Worm (Caenorhabditis elegans) whole organism, L2 larva: ENCODE measurements around the gene F48E8.4.

ENCODE experiments used
- C34F6.9 ChIP-seq: fragments of 150-350 bp; optimal IDR thresholded peaks from 2 replicates; lab custom pipeline; 2014; ENCODE audit warnings: missing biosample characterization, missing genetic modification characterization
- F13H6.1 ChIP-seq: sonication (generic microtip); optimal IDR thresholded peaks from 2 replicates; lab custom pipeline; 2016; ENCODE audit warnings: missing genetic modification characterization, missing compliant biosample characterization
- R02D3.7 ChIP-seq: fragments of 150-350 bp; optimal IDR thresholded peaks from 2 replicates; lab custom pipeline; 2014; ENCODE audit warnings: missing biosample characterization, missing genetic modification characterization
- Y55F3AM.14 ChIP-seq: fragments of 200-800 bp; sonication (Bioruptor generic); optimal IDR thresholded peaks from 2 replicates; lab custom pipeline; 2018; ENCODE audit warnings: mild to moderate bottlenecking, missing genetic modification characterization, missing compliant biosample characterization
- ZK546.5 ChIP-seq: sonication (generic microtip); optimal IDR thresholded peaks from 2 replicates; lab custom pipeline; 2017; ENCODE audit warnings: missing biosample characterization, missing genetic modification characterization
- aly-2 ChIP-seq: fragments of 150-350 bp; optimal IDR thresholded peaks from 2 replicates; lab custom pipeline; 2014; ENCODE audit warnings: missing biosample characterization, missing genetic modification characterization
- blmp-1 ChIP-seq: sonication (generic microtip); optimal IDR thresholded peaks from 2 replicates; lab custom pipeline; 2017; ENCODE audit warnings: missing genetic modification characterization, mild to moderate bottlenecking, missing compliant biosample characterization, antibody characterized with exemption, moderate library complexity; ENCODE audit not compliant: insufficient read depth
- ceh-82 ChIP-seq: fragments of 150-350 bp; optimal IDR thresholded peaks from 2 replicates; lab custom pipeline; 2014; ENCODE audit warnings: missing biosample characterization, missing genetic modification characterization
- crh-2 ChIP-seq: sonication (generic microtip); optimal IDR thresholded peaks from 2 replicates; lab custom pipeline; 2017; ENCODE audit warnings: missing biosample characterization, missing genetic modification characterization
- dmd-4 ChIP-seq: sonication (generic microtip); optimal IDR thresholded peaks from 2 replicates; lab custom pipeline; 2017; ENCODE audit warnings: missing biosample characterization, missing genetic modification characterization
- egl-27 ChIP-seq: sonication (generic microtip); optimal IDR thresholded peaks from 3 replicates; lab custom pipeline; 2017; ENCODE audit warnings: missing biosample characterization, missing genetic modification reagents, missing genetic modification characterization
- elt-3 ChIP-seq: sonication (generic microtip); optimal IDR thresholded peaks from 2 replicates; lab custom pipeline; 2017; ENCODE audit warnings: missing biosample characterization, missing genetic modification characterization
- gmeb-1 ChIP-seq: fragments of 150-350 bp; optimal IDR thresholded peaks from 2 replicates; lab custom pipeline; 2014; ENCODE audit warnings: missing biosample characterization, missing genetic modification characterization
- lin-13 ChIP-seq: fragments of 150-350 bp; optimal IDR thresholded peaks from 2 replicates; lab custom pipeline; 2014; ENCODE audit warnings: missing biosample characterization, missing genetic modification reagents, missing genetic modification characterization
- lsy-2 ChIP-seq, 2 experiments: fragments of 150-350 bp in 1 of 2; sonication (generic microtip) in 1 of 2; optimal IDR thresholded peaks; 2 replicates each; lab custom pipeline; 2014 to 2017; ENCODE audit warnings: missing biosample characterization in 2 of 2, missing genetic modification characterization in 2 of 2
- mab-5 ChIP-seq: fragments of 150-350 bp; optimal IDR thresholded peaks from 2 replicates; lab custom pipeline; 2014; ENCODE audit warnings: missing biosample characterization, missing genetic modification characterization
- mbf-1 ChIP-seq: sonication (generic microtip); optimal IDR thresholded peaks from 2 replicates; lab custom pipeline; 2017; ENCODE audit warnings: missing biosample characterization, missing genetic modification characterization
- mdl-1 ChIP-seq, 2 experiments: fragments of 150-350 bp in 1 of 2; sonication (generic microtip) in 1 of 2; optimal IDR thresholded peaks; 2 replicates each; lab custom pipeline; 2017; ENCODE audit warnings: missing biosample characterization in 2 of 2, missing genetic modification characterization in 2 of 2
- nhr-11 ChIP-seq: fragments of 150-350 bp; optimal IDR thresholded peaks from 2 replicates; lab custom pipeline; 2014; ENCODE audit warnings: missing biosample characterization, missing genetic modification characterization
- nhr-12 ChIP-seq: fragments of 150-350 bp; optimal IDR thresholded peaks from 2 replicates; lab custom pipeline; 2014; ENCODE audit warnings: missing biosample characterization, missing genetic modification characterization
- nhr-129 ChIP-seq: fragments of 150-350 bp; optimal IDR thresholded peaks from 2 replicates; lab custom pipeline; 2014; ENCODE audit warnings: missing biosample characterization, missing genetic modification characterization
- nhr-23 ChIP-seq: fragments of 150-350 bp; optimal IDR thresholded peaks from 2 replicates; lab custom pipeline; 2014; ENCODE audit warnings: missing biosample characterization, missing genetic modification reagents, missing genetic modification characterization
- nhr-237 ChIP-seq: fragments of 150-350 bp; optimal IDR thresholded peaks from 2 replicates; lab custom pipeline; 2014; ENCODE audit warnings: missing biosample characterization, missing genetic modification characterization
- nhr-77 ChIP-seq: fragments of 150-350 bp; optimal IDR thresholded peaks from 2 replicates; lab custom pipeline; 2014; ENCODE audit warnings: missing biosample characterization, missing genetic modification characterization
- peb-1 ChIP-seq: fragments of 150-350 bp; optimal IDR thresholded peaks from 2 replicates; lab custom pipeline; 2014; ENCODE audit warnings: missing biosample characterization, missing genetic modification characterization
- sem-4 ChIP-seq: fragments of 150-350 bp; optimal IDR thresholded peaks from 2 replicates; lab custom pipeline; 2014; ENCODE audit warnings: missing biosample characterization, missing genetic modification reagents, missing genetic modification characterization
- sma-3 ChIP-seq: sonication (generic microtip); optimal IDR thresholded peaks from 2 replicates; lab custom pipeline; 2016; ENCODE audit warnings: missing genetic modification reagents, missing genetic modification characterization, missing compliant biosample characterization
- sma-9 ChIP-seq, 2 experiments: fragments of 150-350 bp in 1 of 2; sonication (generic microtip) in 1 of 2; optimal IDR thresholded peaks; 2 replicates each; lab custom pipeline; 2014 to 2016; ENCODE audit warnings: missing genetic modification characterization in 2 of 2, mild to moderate bottlenecking in 1 of 2, missing biosample characterization in 1 of 2, missing compliant biosample characterization in 1 of 2, missing genetic modification reagents in 1 of 2, moderate library complexity in 1 of 2
- snpc-4 ChIP-seq: fragments of 150-350 bp; optimal IDR thresholded peaks from 2 replicates; lab custom pipeline; 2014; ENCODE audit warnings: missing biosample characterization, missing genetic modification characterization
- unc-39 ChIP-seq: fragments of 150-350 bp; optimal IDR thresholded peaks from 2 replicates; lab custom pipeline; 2014; ENCODE audit warnings: missing biosample characterization, missing genetic modification characterization
- unc-55 ChIP-seq: fragments of 150-350 bp; sonication (generic microtip); optimal IDR thresholded peaks from 3 replicates; lab custom pipeline; 2014; ENCODE audit warnings: missing biosample characterization, missing genetic modification reagents, missing genetic modification characterization
- unc-62 ChIP-seq: fragments of 150-350 bp; optimal IDR thresholded peaks from 2 replicates; lab custom pipeline; 2014; ENCODE audit warnings: missing biosample characterization, missing genetic modification reagents, missing genetic modification characterization
- zag-1 ChIP-seq: fragments of 150-350 bp; optimal IDR thresholded peaks from 2 replicates; lab custom pipeline; 2014; ENCODE audit warnings: missing biosample characterization, missing genetic modification characterization
- ztf-1 ChIP-seq: fragments of 200-800 bp; sonication (Bioruptor generic); conservative IDR thresholded peaks from 2 replicates; pipeline ENCODE4 v1.3.6; 2022; ENCODE audit warnings: missing genetic modification characterization, missing compliant biosample characterization
- ztf-11 ChIP-seq: sonication (generic microtip); optimal IDR thresholded peaks from 2 replicates; lab custom pipeline; 2017; ENCODE audit warnings: missing biosample characterization, missing genetic modification characterization
- ztf-4 ChIP-seq: fragments of 150-350 bp; optimal IDR thresholded peaks from 2 replicates; lab custom pipeline; 2014; ENCODE audit warnings: missing biosample characterization, missing genetic modification characterization

F48E8.4 gene

DNA sequence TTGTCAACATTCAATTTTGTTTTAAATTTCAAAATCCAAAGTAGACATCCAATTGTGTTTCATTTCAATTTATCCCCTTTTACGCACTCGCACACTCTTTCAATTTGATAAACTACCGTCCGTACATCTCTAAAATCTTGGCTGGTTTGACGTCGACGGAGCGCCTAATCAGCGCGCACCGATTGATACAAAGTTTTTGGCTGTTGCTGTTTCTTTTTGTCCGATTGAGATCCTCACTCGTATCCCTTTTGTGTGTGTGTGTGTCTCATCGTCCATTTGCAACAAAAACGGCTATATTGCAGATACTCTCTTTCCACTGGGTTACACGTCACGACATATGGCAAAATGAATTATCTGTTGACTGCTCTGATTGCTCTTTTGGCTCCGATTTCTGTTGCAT, 20.8 kb downstream of the F48E8.4 start, which contains the start of gene lon-1:
Gene lon-1, plus strand, starts transcription at position 301 of the 400 bp plus-strand sequence.
- TF ChIP-seq blmp-1 (no peak), nhr-23 (tag; lab: Kevin White, UChicago) (no peak), sem-4 (tag; lab: Kevin White, UChicago) (no peak), sma-9 (GFP tag; optimal IDR thresholded peaks at IDR 0.05; lab: Kevin White, UChicago) (no peak), sma-9 (tag; optimal IDR thresholded peaks at IDR 0.05; lab: Kevin White, UChicago) (no peak), crh-2 (no peak), elt-3 (tag; lab: Kevin White, UChicago) (no peak), ceh-82 (tag; lab: Kevin White, UChicago) (no peak), mdl-1 (tag; optimal IDR thresholded peaks at IDR 0.05; lab: Kevin White, UChicago) (no peak), sma-3 (GFP tag; lab: Kevin White, UChicago) (no peak), unc-55 (GFP tag; lab: Kevin White, UChicago) (no peak), zag-1 (tag; lab: Kevin White, UChicago) (no peak), ztf-11 (no peak), peb-1 (no peak), R02D3.7 (tag; lab: Kevin White, UChicago) (no peak), nhr-12 (tag; lab: Kevin White, UChicago) (no peak), lin-13 (GFP tag; lab: Kevin White, UChicago) (no peak), C34F6.9 (tag; lab: Kevin White, UChicago) (no peak)

ce11 chrIII:5478011-5478410, 24.6 kb downstream of the F48E8.4 start, which contains the start of gene R02F2.10:
TSS of gene R02F2.10 (plus strand) at chrIII:5478311.
- TF ChIP-seq snpc-4 (tag; lab: Kevin White, UChicago) (no peak), ceh-82 (tag; lab: Kevin White, UChicago) (no peak), nhr-129 (tag; lab: Kevin White, UChicago) (no peak)

ce11 chrIII:5478824-5479368, 25.5 kb downstream of the F48E8.4 start, which contains the start of the genes R02F2.6 and R02F2.5:
TSS of gene R02F2.6 (minus strand) at chrIII:5478924.
TSS of gene R02F2.5 (plus strand) at chrIII:5479318.
- TF ChIP-seq F13H6.1 (tag; lab: Kevin White, UChicago) (no peak), aly-2 (no peak), ZK546.5 (no peak), Y55F3AM.14 (GFP tag; lab: Kevin White, UChicago) (no peak), egl-27 (tag; lab: Kevin White, UChicago) (no peak), mab-5 (tag; lab: Kevin White, UChicago) (no peak), lin-13 (GFP tag; lab: Kevin White, UChicago) (no peak), nhr-237 (tag; lab: Kevin White, UChicago) (no peak), unc-39 (tag; lab: Kevin White, UChicago) (no peak), sma-3 (GFP tag; lab: Kevin White, UChicago) (no peak), zag-1 (tag; lab: Kevin White, UChicago) (no peak), nhr-11 (no peak), unc-62 (GFP tag; lab: Kevin White, UChicago) (no peak), mbf-1 (no peak), ztf-4 (tag; lab: Kevin White, UChicago) (no peak), nhr-23 (tag; lab: Kevin White, UChicago) (no peak), dmd-4 (no peak)

DNA sequence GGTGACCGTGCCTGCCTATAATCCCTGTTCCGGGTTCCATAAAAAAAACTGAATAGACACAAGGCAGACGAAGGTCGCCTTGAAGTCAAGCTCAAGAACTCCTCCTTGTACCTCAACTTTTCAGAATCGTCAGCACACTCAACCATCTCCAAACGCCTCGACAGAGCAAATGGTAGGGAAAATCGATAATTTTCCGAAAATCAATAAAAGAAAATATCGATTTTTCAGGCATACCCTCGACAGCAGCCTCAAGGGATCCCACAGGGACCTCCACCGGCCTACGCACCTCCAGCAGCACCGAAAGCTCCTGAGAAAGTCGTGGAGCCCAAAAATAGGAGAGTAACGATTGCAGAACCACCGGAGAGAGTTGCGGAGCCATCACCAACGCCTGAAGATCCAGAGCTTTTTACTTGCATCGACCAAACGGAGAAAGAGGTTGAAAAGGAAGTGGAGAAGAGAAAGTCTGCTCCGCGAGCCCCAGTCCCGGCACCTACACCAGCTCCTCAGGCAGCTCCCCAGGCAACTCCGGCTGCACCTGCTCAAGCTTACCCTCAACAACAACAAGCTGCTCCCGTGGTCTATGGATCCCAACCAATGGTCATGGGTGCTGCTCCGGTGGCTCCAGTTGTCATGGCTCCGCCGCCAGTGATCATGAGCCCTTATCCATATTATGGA, 26.2 kb downstream of the F48E8.4 start:
- no peak for TF ChIP-seq R02D3.7 (tag; lab: Kevin White, UChicago)
- no peak for TF ChIP-seq C34F6.9 (tag; lab: Kevin White, UChicago)

ce11 chrIII:5483738-5484315, 30.4 kb downstream of the F48E8.4 start, which contains the start of the genes R02F2.7 and R02F2.4:
TSS of gene R02F2.7 (minus strand) at chrIII:5483773.
TSS of gene R02F2.4 (plus strand) at chrIII:5484289.
- peak in 1 of 2 experiments; percentile 34 for TF ChIP-seq lsy-2 (tag; optimal IDR thresholded peaks at IDR 0.05; lab: Kevin White, UChicago)
- no peak for TF ChIP-seq snpc-4 (tag; lab: Kevin White, UChicago)
- TF ChIP-seq unc-55 (GFP tag; lab: Kevin White, UChicago) = peak; percentile 49
- TF ChIP-seq nhr-77 (tag; lab: Kevin White, UChicago) = no peak
- TF ChIP-seq peb-1 = no peak
- TF ChIP-seq ztf-1 (GFP tag; lab: Robert Waterston, UW) = no peak
- no peak for TF ChIP-seq F13H6.1 (tag; lab: Kevin White, UChicago)
- TF ChIP-seq gmeb-1 (tag; lab: Kevin White, UChicago) = peak; percentile 87
- TF ChIP-seq C34F6.9 (tag; lab: Kevin White, UChicago) = peak; percentile 25
- TF ChIP-seq, all 48 proteins: peak for 4
